Worm (Caenorhabditis elegans): ENCODE data around the gene Y48G9A.9.

Y48G9A.9 gene

ce11 chrIII:2133928-2134327, 41.4 kb downstream of the Y48G9A.9 start:
- no peak for TF ChIP-seq lsy-2 (tag; optimal IDR thresholded peaks at IDR 0.05)
- TF ChIP-seq sma-3 (GFP tag; optimal IDR thresholded peaks at IDR 0.05) = no peak
- TF ChIP-seq R02D3.7 (tag; optimal IDR thresholded peaks at IDR 0.05) = no peak
- TF ChIP-seq zag-1 (tag; optimal IDR thresholded peaks at IDR 0.05) = no peak
- TF ChIP-seq gmeb-1 (tag; optimal IDR thresholded peaks at IDR 0.05) = no peak
- no peak for TF ChIP-seq alr-1 (tag; optimal IDR thresholded peaks at IDR 0.05)
- TF ChIP-seq elt-1 (tag; optimal IDR thresholded peaks at IDR 0.05) = no peak
- TF ChIP-seq skn-1 (tag; optimal IDR thresholded peaks at IDR 0.05) = no peak
- no peak for TF ChIP-seq sma-9 (GFP tag; optimal IDR thresholded peaks at IDR 0.05)
- TF ChIP-seq sma-9 (tag; optimal IDR thresholded peaks at IDR 0.05) = no peak
- no peak for TF ChIP-seq nhr-11 (tag; optimal IDR thresholded peaks at IDR 0.05)

ce11 chrIII:2137490-2137889, 45.0 kb downstream of the Y48G9A.9 start:
- TF ChIP-seq mbf-1 (tag; optimal IDR thresholded peaks at IDR 0.05) = no peak
- no peak for TF ChIP-seq C34F6.9 (tag; optimal IDR thresholded peaks at IDR 0.05)
- TF ChIP-seq lsy-2 (tag; optimal IDR thresholded peaks at IDR 0.05) = no peak
- TF ChIP-seq sma-9 (GFP tag; optimal IDR thresholded peaks at IDR 0.05) = no peak
- no peak for TF ChIP-seq sma-9 (tag; optimal IDR thresholded peaks at IDR 0.05)
- TF ChIP-seq aly-2 (tag; optimal IDR thresholded peaks at IDR 0.05) = no peak
- no peak for TF ChIP-seq crh-2 (tag; optimal IDR thresholded peaks at IDR 0.05)
- no peak for TF ChIP-seq dmd-4 (tag; optimal IDR thresholded peaks at IDR 0.05)
- TF ChIP-seq ztf-11 (tag; optimal IDR thresholded peaks at IDR 0.05) = no peak
- no peak for TF ChIP-seq ztf-4 (tag; optimal IDR thresholded peaks at IDR 0.05)
- no peak for TF ChIP-seq nhr-25 (tag; optimal IDR thresholded peaks at IDR 0.05)

Measured in whole organism, L2 larva.